Worm (Caenorhabditis elegans): ENCODE data around the gene gly-6.

The gly-6 gene

ce11 chrIII:4343070-4343469 is 12.0 kb upstream of the gly-6 start, which contains the start of the genes B0285.3 and lcmt-1:
Gene B0285.3, minus strand, starts transcription at chrIII:4343336.
Gene lcmt-1, plus strand, starts transcription at chrIII:4343446.
- peak; percentile 69 for TF ChIP-seq tbx-2 (tag; optimal IDR thresholded peaks at IDR 0.05)
- TF ChIP-seq lin-13 (GFP tag; optimal IDR thresholded peaks at IDR 0.05): no peak
- peak; percentile 58 for TF ChIP-seq nhr-20 (tag; optimal IDR thresholded peaks at IDR 0.05)
- no peak for TF ChIP-seq ama-1 (optimal IDR thresholded peaks at IDR 0.05)
- TF ChIP-seq mep-1 (tag; optimal IDR thresholded peaks at IDR 0.05): peak; percentile 70
- TF ChIP-seq efl-3 (GFP tag; optimal IDR thresholded peaks at IDR 0.05): no peak
- TF ChIP-seq nhr-47 (tag; optimal IDR thresholded peaks at IDR 0.05): peak; percentile 75
- peak; percentile 31 to 50 for TF ChIP-seq lin-35 (GFP tag; optimal IDR thresholded peaks at IDR 0.05)
- peak; percentile 73 for TF ChIP-seq nhr-71 (tag; optimal IDR thresholded peaks at IDR 0.05)
- peak; percentile 38 for TF ChIP-seq fkh-8 (tag; optimal IDR thresholded peaks at IDR 0.05)
- TF ChIP-seq mab-9 (GFP tag; IDR thresholded peaks at IDR 0.05): peak; percentile 33; the same call in 1 of the 2 replicates
- TF ChIP-seq snu-23 (GFP tag; optimal IDR thresholded peaks at IDR 0.05): peak; percentile 68
- TF ChIP-seq pqm-1 (tag; optimal IDR thresholded peaks at IDR 0.05): no peak
- TF ChIP-seq fkh-4 (tag; optimal IDR thresholded peaks at IDR 0.05; ENCODE audit: borderline replicate concordance): peak; percentile 75
- TF ChIP-seq nhr-90 (tag; optimal IDR thresholded peaks at IDR 0.05; ENCODE audit: poor library complexity): peak; percentile 70
- peak; percentile 58 for TF ChIP-seq sox-4 (tag; optimal IDR thresholded peaks at IDR 0.05)
- TF ChIP-seq lin-39 (tag; optimal IDR thresholded peaks at IDR 0.05): no peak
- peak in 2 of 3 experiments; percentile 8 to 26 for TF ChIP-seq ceh-82 (tag; optimal IDR thresholded peaks at IDR 0.05)
- TF ChIP-seq zag-1 (tag; optimal IDR thresholded peaks at IDR 0.05): no peak
- TF ChIP-seq Y116A8C.19 (tag; optimal IDR thresholded peaks at IDR 0.05; ENCODE audit: borderline replicate concordance): no peak
- peak; percentile 5; the same call in 1 of the 2 replicates for TF ChIP-seq isw-1 (GFP tag; IDR thresholded peaks at IDR 0.05)
- peak; percentile 3 for TF ChIP-seq lin-15B (tag; optimal IDR thresholded peaks at IDR 0.05)
- peak; percentile 31 for TF ChIP-seq blmp-1 (tag; optimal IDR thresholded peaks at IDR 0.05)
- no peak for TF ChIP-seq fkh-10 (GFP tag; optimal IDR thresholded peaks at IDR 0.05)
- peak; percentile 37 to 63 for TF ChIP-seq efl-1 (optimal IDR thresholded peaks at IDR 0.05)
- peak; percentile 63 to 95 for TF ChIP-seq efl-1 (GFP tag; optimal IDR thresholded peaks at IDR 0.05 in 1 of 2)
- TF ChIP-seq egl-27 (tag; optimal IDR thresholded peaks at IDR 0.05): no peak
- peak in 1 of 2 experiments; percentile 84 for TF ChIP-seq ztf-11 (tag; optimal IDR thresholded peaks at IDR 0.05)
- TF ChIP-seq dpl-1 (GFP tag; optimal IDR thresholded peaks at IDR 0.05): peak; percentile 24 to 60 (median 50)
- peak; percentile 51 for TF ChIP-seq C04F5.9 (tag; optimal IDR thresholded peaks at IDR 0.05)
- TF ChIP-seq tlp-1 (tag; optimal IDR thresholded peaks at IDR 0.05): no peak
- TF ChIP-seq lsy-2 (tag; optimal IDR thresholded peaks at IDR 0.05): peak; percentile 51 to 59
- TF ChIP-seq nhr-19 (GFP tag; conservative IDR thresholded peaks at IDR 0.05): peak; percentile 49
- TF ChIP-seq hlh-17 (GFP tag; optimal IDR thresholded peaks at IDR 0.05; ENCODE audit: borderline replicate concordance): no peak
- peak; percentile 87 for TF ChIP-seq lir-3 (tag; optimal IDR thresholded peaks at IDR 0.05; ENCODE audit: poor library complexity)
- TF ChIP-seq aha-1 (tag; optimal IDR thresholded peaks at IDR 0.05): no peak
- peak; percentile 75 for TF ChIP-seq dsc-1 (tag; optimal IDR thresholded peaks at IDR 0.05)
- peak; percentile 12 for TF ChIP-seq pax-3 (tag; optimal IDR thresholded peaks at IDR 0.05)
- peak; percentile 82 for TF ChIP-seq nhr-85 (tag)
- no peak for TF ChIP-seq C34B4.2 (tag; optimal IDR thresholded peaks at IDR 0.05)
- peak; percentile 67 for TF ChIP-seq xbp-1 (tag; optimal IDR thresholded peaks at IDR 0.05)
- peak; percentile 79 for TF ChIP-seq irx-1 (tag; optimal IDR thresholded peaks at IDR 0.05)
- peak; percentile 61 for TF ChIP-seq swsn-7 (tag; optimal IDR thresholded peaks at IDR 0.05)
- TF ChIP-seq pag-3 (tag; optimal IDR thresholded peaks at IDR 0.05; ENCODE audit: borderline replicate concordance, insufficient read depth): no peak
- TF ChIP-seq aly-2 (tag; optimal IDR thresholded peaks at IDR 0.05): no peak
- TF ChIP-seq skn-1 (tag; optimal IDR thresholded peaks at IDR 0.05): peak; percentile 33
- peak; percentile 41 for TF ChIP-seq egl-13 (tag; optimal IDR thresholded peaks at IDR 0.05)
- TF ChIP-seq ceh-90 (tag; optimal IDR thresholded peaks at IDR 0.05): peak; percentile 84
- TF ChIP-seq mdl-1 (tag; optimal IDR thresholded peaks at IDR 0.05): no peak
- TF ChIP-seq vab-15 (tag; optimal IDR thresholded peaks at IDR 0.05): no peak
- peak; percentile 23 for TF ChIP-seq snpc-4 (tag; optimal IDR thresholded peaks at IDR 0.05)
- TF ChIP-seq nhr-28 (tag; optimal IDR thresholded peaks at IDR 0.05): no peak
- TF ChIP-seq unc-86 (tag; optimal IDR thresholded peaks at IDR 0.05): peak; percentile 31
